Worm (Caenorhabditis elegans): ENCODE data around the gene cdc-42.

DNA sequence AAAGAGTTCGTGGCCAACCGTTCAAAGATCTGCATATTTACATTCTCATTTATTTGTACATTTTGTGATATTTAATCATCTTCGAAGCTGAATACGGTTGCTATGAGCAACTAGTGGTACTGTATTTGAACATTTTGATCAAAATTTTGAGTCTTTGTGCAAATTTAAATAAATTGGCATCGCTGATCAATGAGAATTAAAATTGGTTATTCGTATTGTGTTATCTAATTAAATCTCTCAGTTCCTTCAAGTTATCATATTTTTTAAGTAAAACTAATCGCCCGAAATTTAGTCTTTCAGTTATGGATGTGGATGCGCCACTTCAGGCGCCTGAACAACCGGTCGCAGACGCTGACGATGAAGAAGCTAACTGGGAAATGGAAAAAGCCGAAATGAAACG lies 16.9 kb upstream of the cdc-42 start, which contains the start of gene npp-21:
- TF ChIP-seq fos-1 (tag; optimal IDR thresholded peaks at IDR 0.05) (no peak), ama-1 (optimal IDR thresholded peaks at IDR 0.05) (no peak), Y48G9A.11 (GFP tag; IDR thresholded peaks at IDR 0.05) (no peak), lir-3 (tag; optimal IDR thresholded peaks at IDR 0.05) (no peak), ces-1 (GFP tag; optimal IDR thresholded peaks at IDR 0.05) (no peak), snpc-4 (tag; optimal IDR thresholded peaks at IDR 0.05) (no peak), hlh-30 (tag; optimal IDR thresholded peaks at IDR 0.05; ENCODE audit: insufficient read depth) (no peak), mdl-1 (tag; optimal IDR thresholded peaks at IDR 0.05) (no peak), ceh-44 (GFP tag; IDR thresholded peaks at IDR 0.05) (no peak), dpl-1 (GFP tag; optimal IDR thresholded peaks at IDR 0.05) (no peak), hif-1 (tag; optimal IDR thresholded peaks at IDR 0.05) (no peak)

Data from whole organism, L4 larva.